Fruit fly (Drosophila melanogaster): Measurements from ENCODE around the gene Lam.
A peak's percentile ranks its signal among the peaks of the same experiment; 100 is the strongest.

Lam gene

dm6 chr2L:5520757-5521156, 21.5 kb upstream of the Lam start:
- TF ChIP-seq CG11696 (GFP tag; IDR thresholded peaks at IDR 0.05), result peak; percentile 71
- TF ChIP-seq Pdp1 (GFP tag; optimal IDR thresholded peaks at IDR 0.05), result peak in 1 of 2 experiments; percentile 20
- no peak for TF ChIP-seq CG9797 (GFP tag; optimal IDR thresholded peaks at IDR 0.05)
- no peak for TF ChIP-seq CG3847 (GFP tag; IDR thresholded peaks at IDR 0.05)
- peak; percentile 11 for TF ChIP-seq CG7839 (tag; optimal IDR thresholded peaks at IDR 0.05)
- TF ChIP-seq pan (optimal IDR thresholded peaks at IDR 0.05), result no peak
- TF ChIP-seq pan (GFP tag; optimal IDR thresholded peaks at IDR 0.05 in 1 of 2, IDR thresholded peaks at IDR 0.05 in 1 of 2), result peak in 1 of 2 experiments; percentile 7
- peak; percentile 33 for TF ChIP-seq exex (tag; optimal IDR thresholded peaks at IDR 0.05)

- TF ChIP-seq CG17568 (GFP tag; optimal IDR thresholded peaks at IDR 0.05) (no peak), ase (GFP tag; IDR thresholded peaks at IDR 0.05) (peak; percentile 40; the same call in 1 of the 3 replicates), CG34224 (GFP tag; IDR thresholded peaks at IDR 0.05; ENCODE audit: partially characterized antibody) (peak; percentile 68), CG3995 (GFP tag; optimal IDR thresholded peaks at IDR 0.05) (peak; percentile 19), Hey (tag; optimal IDR thresholded peaks at IDR 0.05) (no peak), CG4424 (GFP tag; optimal IDR thresholded peaks at IDR 0.05) (peak; percentile 77), pum (GFP tag; optimal IDR thresholded peaks at IDR 0.05) (peak; percentile 36), CG9817 (tag; optimal IDR thresholded peaks at IDR 0.05) (peak; percentile 75), knrl (GFP tag; IDR thresholded peaks at IDR 0.05; ENCODE audit: partially characterized antibody) (peak; percentile 72), CG17385 (GFP tag; optimal IDR thresholded peaks at IDR 0.05) (peak; percentile 66), slou (GFP tag; optimal IDR thresholded peaks at IDR 0.05) (peak; percentile 79), dmrt11E (tag; optimal IDR thresholded peaks at IDR 0.05) (peak; percentile 78), ssp (GFP tag; IDR thresholded peaks at IDR 0.05) (peak; percentile 80), ftz-f1 (GFP tag; optimal IDR thresholded peaks at IDR 0.05) (no peak), Antp (GFP tag; optimal IDR thresholded peaks at IDR 0.05) (peak; percentile 7), CG2199 (GFP tag; IDR thresholded peaks at IDR 0.05) (no peak), aop (GFP tag; IDR thresholded peaks at IDR 0.05) (no peak), CG17829 (tag; optimal IDR thresholded peaks at IDR 0.05) (peak; percentile 80), Nf-YB (GFP tag; optimal IDR thresholded peaks at IDR 0.05) (peak; percentile 60), CG30431 (GFP tag; optimal IDR thresholded peaks at IDR 0.05) (peak; percentile 21), CG15269 (tag; optimal IDR thresholded peaks at IDR 0.05) (peak; percentile 80), CG11456 (GFP tag; IDR thresholded peaks at IDR 0.05) (peak; percentile 74; the same call in 2 of the 3 replicates), D19B (GFP tag; optimal IDR thresholded peaks at IDR 0.05) (no peak), CG11085 (GFP tag; IDR thresholded peaks at IDR 0.05) (peak; percentile 57; the same call in 1 of the 2 replicates), D (optimal IDR thresholded peaks at IDR 0.05) (no peak), D (GFP tag; optimal IDR thresholded peaks at IDR 0.05) (peak; percentile 53), CG10565 (GFP tag; optimal IDR thresholded peaks at IDR 0.05) (no peak), CG8281 (tag; optimal IDR thresholded peaks at IDR 0.05) (no peak), CG7786 (GFP tag; optimal IDR thresholded peaks at IDR 0.05) (peak; percentile 30), CG14860 (GFP tag; IDR thresholded peaks at IDR 0.05; ENCODE audit: partially characterized antibody) (peak; percentile 72; the same call in 2 of the 3 replicates), CG6175 (GFP tag; IDR thresholded peaks at IDR 0.05) (no peak), CG18011 (GFP tag; optimal IDR thresholded peaks at IDR 0.05) (peak; percentile 40), CG12236 (GFP tag; optimal IDR thresholded peaks at IDR 0.05) (no peak), hb (GFP tag; IDR thresholded peaks at IDR 0.05; ENCODE audit: partially characterized antibody) (peak; percentile 83), Ets65A (GFP tag) (peak; percentile 85), Meics (GFP tag; optimal IDR thresholded peaks at IDR 0.05) (peak; percentile 77), CG6683 (GFP tag; optimal IDR thresholded peaks at IDR 0.05) (peak; percentile 54), CG1832 (GFP tag; optimal IDR thresholded peaks at IDR 0.05) (no peak), CG10462 (GFP tag; optimal IDR thresholded peaks at IDR 0.05) (peak; percentile 8), Fer1 (GFP tag; optimal IDR thresholded peaks at IDR 0.05) (peak; percentile 74), Xbp1 (GFP tag; optimal IDR thresholded peaks at IDR 0.05) (peak; percentile 81)
Measured at dm6 chr2L:5523848-5524473, 18.3 kb upstream of the Lam start, which contains the start of the genes Vps52 and Elp4. Gene Vps52 (minus strand): TSS chr2L:5523898. Gene Elp4 (plus strand): TSS chr2L:5524139.

Data from whole organism, embryonic.